Worm (Caenorhabditis elegans): ENCODE results near the gene Y43F8B.29.

- no peak for TF ChIP-seq ref-1 (GFP tag; conservative IDR thresholded peaks at IDR 0.05)
- TF ChIP-seq flt-1 (GFP tag; IDR thresholded peaks at IDR 0.05) = no peak
Observed at ce11 chrV:19482535-19482934, 8.9 kb upstream of the Y43F8B.29 start, which contains the start of gene Y43F8B.22.
